Fruit fly (Drosophila melanogaster) S2 (cell line): ENCODE results near the gene upSET.

Source experiments
- CG8478 ChIP-seq: fragments of >200 bp; optimal IDR thresholded peaks from 2 replicates; lab custom pipeline; 2018
- CTCF ChIP-seq, 2 experiments: fragments of >200 bp; optimal IDR thresholded peaks; 2 replicates each; lab custom pipeline; 2018

upSET gene

dm6 chr3L:14059266-14059974 is 57.5 kb downstream of the upSET start:
- TF ChIP-seq CG8478 (lab: Kevin White, UChicago): no peak
- TF ChIP-seq CTCF (optimal IDR thresholded peaks at IDR 0.05; lab: Kevin White, UChicago): no peak

- TF ChIP-seq CTCF (optimal IDR thresholded peaks at IDR 0.05; lab: Kevin White, UChicago) (no peak), CG8478 (lab: Kevin White, UChicago) (no peak)
Observed at dm6 chr3L:14062702-14063101, 60.8 kb downstream of the upSET start.

dm6 chr3L:14063241-14064064 is 61.5 kb downstream of the upSET start:
- no peak for TF ChIP-seq CG8478 (lab: Kevin White, UChicago)
- no peak for TF ChIP-seq CTCF (optimal IDR thresholded peaks at IDR 0.05; lab: Kevin White, UChicago)

- TF ChIP-seq CTCF (optimal IDR thresholded peaks at IDR 0.05; lab: Kevin White, UChicago): no peak
- TF ChIP-seq CG8478 (lab: Kevin White, UChicago): no peak
Observed at dm6 chr3L:14064065-14064414, 62.1 kb downstream of the upSET start.
